Fruit fly (Drosophila melanogaster): ENCODE data around the gene Pig1.
"Not testable (repeated sequence)": the region's sequence is repeated elsewhere in the genome, so short reads cannot be mapped to it uniquely, and the experiment has no call there.

The Pig1 gene

dm6 chrX:3241984-3242462, 7.1 kb downstream of the Pig1 start, which contains the start of the genes ng3 and ng1:
Gene ng3 (minus strand): TSS chrX:3242084.
Gene ng1 (plus strand): TSS chrX:3242412.
- TF ChIP-seq noc (tag; optimal IDR thresholded peaks at IDR 0.05), result no peak

dm6 chrX:3240471-3240870, 8.6 kb downstream of the Pig1 start, which contains the start of gene ng2:
Gene ng2 (minus strand): TSS chrX:3240571.
- not testable (repeated sequence) for TF ChIP-seq noc (tag; optimal IDR thresholded peaks at IDR 0.05)

- TF ChIP-seq noc (tag; optimal IDR thresholded peaks at IDR 0.05), result no peak
These were observed 12.5 kb downstream of the Pig1 start, which contains the start of gene CG14265 for dm6 chrX:3236586-3236985. Gene CG14265 (minus strand): TSS chrX:3236686.

- no peak for TF ChIP-seq noc (tag; optimal IDR thresholded peaks at IDR 0.05)
These were observed 15.4 kb downstream of the Pig1 start for dm6 chrX:3233683-3234082.

dm6 chrX:3205887-3206794, 42.9 kb downstream of the Pig1 start:
- no peak for TF ChIP-seq noc (tag; optimal IDR thresholded peaks at IDR 0.05)

All from whole organism, larva.